Fruit fly (Drosophila melanogaster) S2 (cell line): Measurements from ENCODE around the gene PGRP-LE.

Experiments used
- CG8478 ChIP-seq: fragments of >200 bp; optimal IDR thresholded peaks from 2 replicates; lab custom pipeline; 2018
- CTCF ChIP-seq, 2 experiments: fragments of >200 bp; optimal IDR thresholded peaks; 2 replicates each; lab custom pipeline; 2018

- no peak for TF ChIP-seq CG8478
- no peak for TF ChIP-seq CTCF (optimal IDR thresholded peaks at IDR 0.05; lab: Kevin White, UChicago)
These were observed 9.5 kb upstream of the PGRP-LE start for dm6 chrX:15813224-15813623.
